Fruit fly (Drosophila melanogaster): ENCODE data around the gene ND-B14.5A.

Gene ND-B14.5A

DNA sequence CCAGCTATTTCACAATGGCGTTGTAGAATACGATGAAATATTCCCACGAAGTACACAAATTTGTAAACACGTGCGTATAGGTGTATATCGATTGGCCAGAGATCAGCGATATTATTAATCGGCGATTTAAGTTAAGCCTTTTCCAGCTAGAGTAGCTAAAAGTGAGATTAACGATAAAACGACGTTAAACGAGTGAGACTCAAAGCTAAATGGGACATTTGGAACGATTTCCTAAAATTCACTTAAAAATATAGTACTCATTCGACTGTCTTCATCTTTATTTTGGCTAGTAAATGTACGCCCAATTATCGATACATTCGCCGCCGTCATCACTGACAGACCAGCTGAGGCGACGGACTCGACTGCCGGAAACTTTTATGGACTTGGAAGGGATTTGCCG, 12.2 kb downstream of the ND-B14.5A start, which contains the start of the genes Nmd3 and CG17776 (continued):
- TF ChIP-seq Antp (GFP tag; optimal IDR thresholded peaks at IDR 0.05) (no peak), lilli (GFP tag; optimal IDR thresholded peaks at IDR 0.05) (no peak), disco-r (GFP tag; optimal IDR thresholded peaks at IDR 0.05) (no peak), CG32767 (GFP tag; IDR thresholded peaks at IDR 0.05) (no peak), Bdp1 (GFP tag; optimal IDR thresholded peaks at IDR 0.05) (peak; percentile 28), CG11247 (GFP tag; IDR thresholded peaks at IDR 0.05) (no peak), Dbx (GFP tag; IDR thresholded peaks at IDR 0.05) (peak; percentile 36; the same call in 1 of the 3 replicates), CG10654 (GFP tag; optimal IDR thresholded peaks at IDR 0.05) (no peak), pum (GFP tag; optimal IDR thresholded peaks at IDR 0.05) (no peak), B-H2 (GFP tag; optimal IDR thresholded peaks at IDR 0.05) (no peak), pb (GFP tag; optimal IDR thresholded peaks at IDR 0.05) (no peak), bbx (GFP tag; IDR thresholded peaks at IDR 0.05; ENCODE audit: partially characterized antibody) (peak; percentile 37; the same call in 1 of the 2 replicates), Lim3 (GFP tag; IDR thresholded peaks at IDR 0.05) (no peak), sqz (GFP tag; optimal IDR thresholded peaks at IDR 0.05) (no peak), HLH54F (GFP tag; optimal IDR thresholded peaks at IDR 0.05) (no peak), eyg (GFP tag; optimal IDR thresholded peaks at IDR 0.05) (no peak), lmd (GFP tag; IDR thresholded peaks at IDR 0.05) (no peak), CG12769 (tag; optimal IDR thresholded peaks at IDR 0.05) (no peak), CG17612 (GFP tag; IDR thresholded peaks at IDR 0.05) (no peak), CG30431 (GFP tag; optimal IDR thresholded peaks at IDR 0.05) (no peak), CG34422 (GFP tag; IDR thresholded peaks at IDR 0.05) (no peak), amos (GFP tag; IDR thresholded peaks at IDR 0.05; ENCODE audit: partially characterized antibody) (peak; percentile 47; the same call in 1 of the 2 replicates), ATbp (GFP tag; optimal IDR thresholded peaks at IDR 0.05) (no peak), CG6689 (GFP tag; IDR thresholded peaks at IDR 0.05) (no peak), pho (GFP tag; optimal IDR thresholded peaks at IDR 0.05) (no peak), CG9817 (tag; optimal IDR thresholded peaks at IDR 0.05) (no peak), fd96Cb (tag; optimal IDR thresholded peaks at IDR 0.05) (no peak), scrt (GFP tag; optimal IDR thresholded peaks at IDR 0.05) (no peak), nerfin-2 (GFP tag; IDR thresholded peaks at IDR 0.05; ENCODE audit: partially characterized antibody) (peak; percentile 82), CG13624 (GFP tag; optimal IDR thresholded peaks at IDR 0.05) (peak; percentile 46), ham (GFP tag; IDR thresholded peaks at IDR 0.05) (no peak), Gug (GFP tag; IDR thresholded peaks at IDR 0.05) (no peak), kah (GFP tag; optimal IDR thresholded peaks at IDR 0.05) (no peak), Mes4 (GFP tag; optimal IDR thresholded peaks at IDR 0.05) (no peak), Sox100B (GFP tag; optimal IDR thresholded peaks at IDR 0.05) (no peak), CG12391 (tag; optimal IDR thresholded peaks at IDR 0.05) (peak; percentile 30), CTCF (GFP tag; optimal IDR thresholded peaks at IDR 0.05) (no peak), wdn (GFP tag; IDR thresholded peaks at IDR 0.05) (no peak), pfk (GFP tag; optimal IDR thresholded peaks at IDR 0.05) (no peak), CG18599 (GFP tag; optimal IDR thresholded peaks at IDR 0.05) (no peak), E2f1 (GFP tag; IDR thresholded peaks at IDR 0.05) (no peak), CG2678 (tag; optimal IDR thresholded peaks at IDR 0.05) (no peak), CG1792 (GFP tag; optimal IDR thresholded peaks at IDR 0.05) (no peak), CG10543 (GFP tag; optimal IDR thresholded peaks at IDR 0.05) (no peak), Side (GFP tag; optimal IDR thresholded peaks at IDR 0.05) (peak; percentile 11), h (optimal IDR thresholded peaks at IDR 0.05) (no peak), Atf3 (GFP tag; optimal IDR thresholded peaks at IDR 0.05) (no peak), Nf-YB (GFP tag; optimal IDR thresholded peaks at IDR 0.05) (no peak), odd (GFP tag; optimal IDR thresholded peaks at IDR 0.05) (no peak), CG5245 (GFP tag; optimal IDR thresholded peaks at IDR 0.05) (no peak), Spps (tag; optimal IDR thresholded peaks at IDR 0.05) (no peak), Sin3A (optimal IDR thresholded peaks at IDR 0.05) (peak; percentile 60), CG3847 (GFP tag; IDR thresholded peaks at IDR 0.05) (0 out of 2 replicates have a peak, but pooled peaks have one; percentile 5), chn (GFP tag; optimal IDR thresholded peaks at IDR 0.05) (no peak)
